Fruit fly (Drosophila melanogaster) whole organism, wandering third instar larva: ENCODE results near the gene Or92a.

Source experiments
- CG9705 ChIP-seq: fragments of 200-800 bp; sonication (Bioruptor generic); optimal IDR thresholded peaks from 2 replicates; lab custom pipeline; 2018; ENCODE audit warnings: missing biosample characterization, mild to moderate bottlenecking, missing genetic modification characterization
- Dfd ChIP-seq: fragments of >200 bp; optimal IDR thresholded peaks from 2 replicates; lab custom pipeline; 2017; ENCODE audit warnings: missing biosample characterization, missing genetic modification characterization
- HLH106 ChIP-seq: fragments of 200-800 bp; optimal IDR thresholded peaks from 3 replicates; lab custom pipeline; 2019; ENCODE audit warnings: missing biosample characterization, mild to moderate bottlenecking, missing genetic modification characterization, moderate library complexity
- Hr83 ChIP-seq: fragments of 200-300 bp; sonication (Bioruptor generic); optimal IDR thresholded peaks from 2 replicates; lab custom pipeline; 2016; ENCODE audit warnings: missing biosample characterization, mild to moderate bottlenecking, missing genetic modification characterization, moderate library complexity; ENCODE audit not compliant: poor library complexity, severe bottlenecking
- Mio ChIP-seq: sonication (Bioruptor generic); optimal IDR thresholded peaks from 2 replicates; lab custom pipeline; 2016; ENCODE audit warnings: missing biosample characterization, missing genetic modification characterization
- Myc ChIP-seq: fragments of >200 bp; optimal IDR thresholded peaks from 2 replicates; lab custom pipeline; 2017
- Rel ChIP-seq, 2 experiments: fragments of 200-800 bp; sonication (Bioruptor generic) in 1 of 2; optimal IDR thresholded peaks; 2 replicates in 1 of 2; 3 replicates in 1 of 2; lab custom pipeline; 2016 to 2019; ENCODE audit warnings: mild to moderate bottlenecking in 2 of 2, missing biosample characterization in 2 of 2, missing genetic modification characterization in 2 of 2, moderate library complexity in 1 of 2
- dl ChIP-seq, 2 experiments: fragments of 175-275, 200-275 bp in 1 of 2; fragments of 200-275 bp in 1 of 2; sonication (Bioruptor generic); optimal IDR thresholded peaks; lab custom pipeline; 2018; ENCODE audit warnings: mild to moderate bottlenecking in 2 of 2, missing biosample characterization in 2 of 2, missing genetic modification characterization in 2 of 2, moderate library complexity in 2 of 2; ENCODE audit not compliant: partially characterized antibody in 2 of 2, insufficient read depth in 1 of 2
- dmrt93B ChIP-seq: fragments of 200-800 bp; sonication (Bioruptor generic); optimal IDR thresholded peaks from 2 replicates; lab custom pipeline; 2018; ENCODE audit warnings: missing biosample characterization, mild to moderate bottlenecking, missing genetic modification characterization
- dsf ChIP-seq: sonication (Bioruptor generic); optimal IDR thresholded peaks from 2 replicates; lab custom pipeline; 2016; ENCODE audit warnings: missing biosample characterization, missing genetic modification characterization, borderline replicate concordance
- foxo ChIP-seq, 2 experiments: fragments of 200-800 bp; sonication (Bioruptor generic); optimal IDR thresholded peaks; 2 replicates in 1 of 2; 3 replicates in 1 of 2; lab custom pipeline; 2016 to 2017; ENCODE audit warnings: missing biosample characterization in 2 of 2, missing genetic modification characterization in 2 of 2
- fru ChIP-seq: fragments of 200-800 bp; sonication (Bioruptor generic); optimal IDR thresholded peaks from 3 replicates; lab custom pipeline; 2016; ENCODE audit warnings: missing biosample characterization, mild to moderate bottlenecking, missing genetic modification characterization
- h ChIP-seq: fragments of 200-800 bp; sonication (Bioruptor generic); optimal IDR thresholded peaks from 3 replicates; lab custom pipeline; 2016; ENCODE audit warnings: missing biosample characterization, mild to moderate bottlenecking, missing genetic modification characterization
- jim ChIP-seq: fragments of 175-275, 200-325 bp; sonication (Bioruptor generic); optimal IDR thresholded peaks from 2 replicates; lab custom pipeline; 2016; ENCODE audit warnings: missing biosample characterization, mild to moderate bottlenecking, missing genetic modification characterization
- psq ChIP-seq: fragments of 200-800 bp; sonication (Bioruptor generic); optimal IDR thresholded peaks from 3 replicates; lab custom pipeline; 2017; ENCODE audit warnings: missing biosample characterization, mild to moderate bottlenecking, missing genetic modification characterization, moderate library complexity
- sage ChIP-seq: fragments of 200-800 bp; sonication (Bioruptor generic); optimal IDR thresholded peaks from 2 replicates; lab custom pipeline; 2016; ENCODE audit warnings: missing biosample characterization, mild to moderate bottlenecking, missing genetic modification characterization
- sv ChIP-seq: fragments of 200-800 bp; sonication (Bioruptor generic); optimal IDR thresholded peaks from 3 replicates; lab custom pipeline; 2016; ENCODE audit warnings: missing biosample characterization, missing genetic modification characterization
- usp ChIP-seq: fragments of >200 bp; optimal IDR thresholded peaks from 2 replicates; lab custom pipeline; 2017; ENCODE audit warnings: missing biosample characterization, missing genetic modification characterization
- woc ChIP-seq: sonication (Bioruptor generic); optimal IDR thresholded peaks from 2 replicates; lab custom pipeline; 2016; ENCODE audit warnings: missing biosample characterization, mild to moderate bottlenecking, missing genetic modification characterization

Or92a gene

DNA sequence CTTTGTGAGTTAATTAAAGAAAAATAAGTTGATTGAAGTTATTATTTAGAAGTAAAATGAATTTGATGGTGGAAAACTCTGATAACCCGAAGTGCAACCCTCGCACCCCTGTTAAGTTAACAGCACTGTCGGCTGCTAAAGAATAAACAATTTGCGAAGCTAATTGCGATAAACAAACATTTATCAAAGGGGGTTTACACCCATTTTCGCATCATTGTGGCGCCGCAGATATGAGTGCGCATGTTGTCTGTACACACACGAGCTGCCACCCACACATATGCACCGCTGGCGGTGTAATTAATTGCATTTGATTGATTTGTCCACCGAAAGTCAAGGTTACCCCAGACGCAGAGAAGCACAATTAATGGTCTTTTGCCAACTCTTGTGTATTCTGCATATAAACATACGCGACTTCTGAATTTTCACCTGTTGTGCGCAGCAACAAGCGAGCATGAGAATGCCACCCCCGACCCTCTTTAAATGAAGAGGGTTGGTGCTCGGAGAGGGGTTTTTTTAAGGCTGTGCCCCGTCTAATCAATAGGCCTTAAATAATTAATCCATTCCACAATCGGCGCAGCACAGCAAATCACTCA is 47.0 kb downstream of the Or92a start:
- TF ChIP-seq dsf, result no peak
- no peak for TF ChIP-seq Rel (GFP tag; optimal IDR thresholded peaks at IDR 0.05; lab: Kevin White, UChicago)
- peak; percentile 98 for TF ChIP-seq Rel (tag; optimal IDR thresholded peaks at IDR 0.05; lab: Kevin White, UChicago)

- TF ChIP-seq h (GFP tag; lab: Kevin White, UChicago), result peak; percentile 13
- no peak for TF ChIP-seq HLH106
- TF ChIP-seq sage (GFP tag; lab: Kevin White, UChicago), result no peak
- TF ChIP-seq Mio (GFP tag; lab: Kevin White, UChicago), result no peak
- TF ChIP-seq Dfd (GFP tag; lab: Kevin White, UChicago), result no peak
- TF ChIP-seq psq (GFP tag; lab: Kevin White, UChicago), result no peak
- no peak for TF ChIP-seq jim (GFP tag; lab: Kevin White, UChicago)
- no peak for TF ChIP-seq dmrt93B (GFP tag; lab: Kevin White, UChicago)
- TF ChIP-seq sv (GFP tag; lab: Kevin White, UChicago), result no peak
- TF ChIP-seq dl (GFP tag; optimal IDR thresholded peaks at IDR 0.05; lab: Kevin White, UChicago; ENCODE audit: insufficient read depth in 1 of 2, partially characterized antibody in 2 of 2), result peak in 1 of 2 experiments; percentile 6
Observed at dm6 chr3R:20552093-20552492, 47.5 kb downstream of the Or92a start, which contains the start of gene Stat92E. Gene Stat92E, minus strand, starts transcription at chr3R:20552311.

DNA sequence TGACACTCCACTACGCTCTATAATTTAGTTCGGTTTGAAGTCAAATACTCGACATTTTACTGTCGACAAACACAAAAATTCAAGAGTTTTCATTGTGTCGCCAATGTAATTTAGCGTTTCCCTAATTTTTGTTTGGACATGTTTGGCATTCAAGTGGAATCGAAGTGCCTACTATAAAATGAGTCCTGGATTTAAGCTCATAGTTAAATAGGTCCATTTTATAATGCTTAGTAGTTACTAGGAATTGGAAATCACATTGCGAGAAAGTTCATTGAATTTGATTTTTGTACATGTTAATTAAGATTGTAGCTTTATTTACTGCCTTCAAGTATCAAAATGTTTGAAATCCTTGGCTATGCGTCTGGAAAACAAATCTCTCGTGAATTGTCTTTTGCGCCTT is 49.7 kb downstream of the Or92a start, which contains the start of gene att-ORFB:
TSS of gene att-ORFB (minus strand) at position 101 of the 400 bp plus-strand sequence.
- TF ChIP-seq Myc, result no peak
- no peak for TF ChIP-seq dl (GFP tag; optimal IDR thresholded peaks at IDR 0.05; lab: Kevin White, UChicago; ENCODE audit: insufficient read depth in 1 of 2, partially characterized antibody in 2 of 2)
- no peak for TF ChIP-seq Hr83 (GFP tag; lab: Kevin White, UChicago)
- no peak for TF ChIP-seq sv (GFP tag; lab: Kevin White, UChicago)
- no peak for TF ChIP-seq CG9705
- TF ChIP-seq, all 38 proteins: peak for 0

DNA sequence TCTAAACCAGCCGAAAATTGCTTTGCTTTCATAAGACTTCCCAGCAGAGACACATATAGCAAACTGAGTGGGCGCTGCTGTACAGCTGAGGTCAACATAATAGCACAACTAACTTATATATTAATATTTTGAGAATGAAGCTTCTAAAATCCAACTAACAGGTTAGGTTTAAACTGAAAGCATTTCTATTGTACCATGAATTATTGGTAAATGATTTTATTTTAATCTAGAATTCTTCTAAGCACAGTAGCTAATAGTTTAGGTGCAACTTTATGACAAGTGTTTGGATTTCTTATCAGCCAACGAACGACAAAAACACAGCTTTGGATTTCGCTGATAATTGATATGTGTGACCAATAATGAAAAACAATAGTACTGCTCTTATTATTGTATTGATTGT is 50.4 kb downstream of the Or92a start:
- TF ChIP-seq fru (GFP tag; lab: Kevin White, UChicago) (peak; percentile 60), woc (peak; percentile 45), foxo (GFP tag; optimal IDR thresholded peaks at IDR 0.05; lab: Kevin White, UChicago) (peak in 1 of 2 experiments; percentile 71), h (GFP tag; lab: Kevin White, UChicago) (peak; percentile 59), usp (GFP tag; lab: Kevin White, UChicago) (no peak), HLH106 (peak; percentile 23)
